Fruit fly (Drosophila melanogaster): ENCODE measurements around the gene Cyp4e3.
A peak's percentile ranks its signal among the peaks of the same experiment; 100 is the strongest.

Cyp4e3 gene

DNA sequence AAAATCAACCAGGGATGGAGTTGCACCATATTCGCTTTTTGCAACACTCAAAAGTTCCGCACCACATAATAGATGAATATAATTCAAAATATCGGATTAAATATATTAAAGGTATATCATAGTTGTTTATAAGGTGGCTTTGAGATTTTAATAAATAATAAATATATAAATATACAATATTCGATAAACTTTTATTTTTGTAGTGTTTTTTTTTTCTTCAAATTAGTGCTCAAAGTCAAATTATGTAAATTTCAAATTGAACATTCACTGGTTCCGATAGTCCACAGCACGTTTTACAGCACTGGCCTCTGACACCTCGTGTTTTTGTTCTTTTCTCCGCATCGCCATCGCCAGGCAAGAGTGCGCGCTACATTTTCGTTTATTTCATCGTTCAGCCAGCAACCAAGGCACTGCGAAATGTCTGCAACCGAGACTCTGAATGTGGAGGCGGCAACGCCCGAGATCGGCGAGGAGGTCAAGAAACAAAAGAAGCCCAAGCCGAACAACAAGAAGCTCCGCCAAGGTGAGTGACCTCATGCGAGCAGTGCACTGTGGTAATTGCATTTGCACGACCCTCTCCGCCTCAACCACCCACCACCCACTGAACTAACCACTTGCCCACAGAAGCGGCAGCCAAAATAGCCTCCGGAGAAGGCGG is 13.5 kb upstream of the Cyp4e3 start, which contains the start of the genes Taf11 and und:
Taf11 (minus strand) TSS at position 51 of the 658 bp plus-strand sequence.
und (plus strand) TSS at position 158 of the 658 bp plus-strand sequence.
- TF ChIP-seq CG17801 (GFP tag; optimal IDR thresholded peaks at IDR 0.05; ENCODE audit: partially characterized antibody): peak; percentile 57

dm6 chr2L:9758856-9759255 is 9.0 kb upstream of the Cyp4e3 start:
- no peak for TF ChIP-seq CG17801 (GFP tag; optimal IDR thresholded peaks at IDR 0.05; ENCODE audit: partially characterized antibody)

DNA sequence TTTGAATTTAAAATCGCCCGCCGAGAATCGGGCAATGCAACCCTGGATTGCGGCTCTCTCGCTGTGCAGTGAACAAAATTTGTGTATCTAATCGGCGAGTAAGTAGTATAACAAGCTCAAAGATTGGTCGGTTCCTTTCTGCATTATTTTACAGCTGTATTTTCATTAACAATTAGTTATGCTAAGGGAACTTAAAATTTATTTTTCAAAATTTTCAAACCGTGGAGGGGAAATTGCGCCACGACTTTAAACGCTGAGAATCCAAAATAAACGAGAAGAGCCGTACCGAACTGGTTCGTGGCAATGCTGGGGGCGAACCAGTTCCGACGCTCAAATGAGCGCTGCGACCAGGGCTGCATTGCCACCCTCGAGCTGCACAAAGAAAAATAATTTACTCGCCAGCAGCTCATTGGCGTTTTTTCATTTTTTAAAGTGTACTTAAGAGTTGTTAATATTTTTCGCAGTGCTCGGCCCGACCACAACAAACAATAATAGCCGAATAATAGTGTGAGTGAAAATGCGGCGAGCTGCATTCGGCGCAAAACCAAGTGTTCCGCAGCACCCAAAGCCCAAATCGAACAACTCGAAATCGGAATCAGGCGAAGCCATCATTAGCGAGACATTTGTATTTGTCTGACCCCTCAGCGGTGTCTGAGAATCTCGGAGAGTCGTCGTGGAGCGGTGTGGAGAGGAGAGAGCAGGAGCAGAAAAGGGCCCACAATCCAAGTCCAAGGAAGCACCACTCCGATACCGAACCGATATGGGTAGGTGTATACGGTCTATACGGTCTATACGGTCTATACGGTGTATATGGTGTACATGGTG is 8.3 kb upstream of the Cyp4e3 start, which contains the start of gene zf30C:
zf30C (plus strand) TSS at position 353 of the 825 bp plus-strand sequence.
- peak; percentile 61 for TF ChIP-seq CG17801 (GFP tag; optimal IDR thresholded peaks at IDR 0.05; ENCODE audit: partially characterized antibody)

dm6 chr2L:9754817-9755216 is 4.9 kb upstream of the Cyp4e3 start:
- TF ChIP-seq CG17801 (GFP tag; optimal IDR thresholded peaks at IDR 0.05; ENCODE audit: partially characterized antibody): no peak

DNA sequence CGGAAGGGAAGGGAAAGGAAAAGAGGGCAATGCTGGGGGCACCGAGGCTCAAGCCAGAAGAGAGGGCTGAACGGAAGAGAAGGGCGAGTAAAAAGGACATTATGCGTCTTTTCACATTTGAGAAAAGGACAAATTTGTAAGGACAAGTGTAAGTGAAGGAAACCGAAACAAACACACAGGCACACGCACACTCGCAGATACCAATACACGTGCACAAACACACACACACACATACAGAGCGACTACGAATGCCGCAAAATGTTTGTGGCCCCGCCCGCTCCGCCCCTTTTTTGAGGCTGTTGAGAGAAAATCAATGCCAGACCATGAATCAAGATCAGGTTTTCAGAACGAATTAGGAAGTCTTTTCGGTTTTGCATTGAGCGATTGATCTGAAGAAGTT is 3.5 kb upstream of the Cyp4e3 start:
- TF ChIP-seq CG17801 (GFP tag; optimal IDR thresholded peaks at IDR 0.05; ENCODE audit: partially characterized antibody): no peak

- TF ChIP-seq CG17801 (GFP tag; optimal IDR thresholded peaks at IDR 0.05; ENCODE audit: partially characterized antibody): no peak
Measured at dm6 chr2L:9746236-9747225, 3.3 kb downstream of the Cyp4e3 start, which contains the start of gene Nckx30C. Nckx30C (minus strand) TSS chr2L:9746495.

DNA sequence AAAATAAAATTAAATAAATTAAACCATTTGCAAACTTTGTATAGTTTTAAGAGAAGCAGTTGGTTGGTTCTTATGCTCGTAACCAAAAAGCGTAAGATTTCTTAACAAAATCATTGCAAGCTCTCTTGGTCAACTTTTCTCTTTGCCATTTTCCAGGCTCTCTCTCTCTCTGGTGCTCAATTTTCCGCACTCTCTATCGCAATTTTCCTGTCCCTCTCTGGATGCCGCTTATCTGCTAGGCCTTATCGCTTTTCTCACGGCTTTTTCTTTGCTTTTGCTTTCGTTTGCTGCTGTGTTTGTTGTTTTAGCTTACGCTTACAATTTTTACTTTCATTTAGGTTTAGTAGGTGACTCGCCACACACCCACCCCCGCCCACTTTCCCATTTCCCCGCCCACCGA is 5.2 kb downstream of the Cyp4e3 start:
- no peak for TF ChIP-seq CG17801 (GFP tag; optimal IDR thresholded peaks at IDR 0.05; ENCODE audit: partially characterized antibody)

DNA sequence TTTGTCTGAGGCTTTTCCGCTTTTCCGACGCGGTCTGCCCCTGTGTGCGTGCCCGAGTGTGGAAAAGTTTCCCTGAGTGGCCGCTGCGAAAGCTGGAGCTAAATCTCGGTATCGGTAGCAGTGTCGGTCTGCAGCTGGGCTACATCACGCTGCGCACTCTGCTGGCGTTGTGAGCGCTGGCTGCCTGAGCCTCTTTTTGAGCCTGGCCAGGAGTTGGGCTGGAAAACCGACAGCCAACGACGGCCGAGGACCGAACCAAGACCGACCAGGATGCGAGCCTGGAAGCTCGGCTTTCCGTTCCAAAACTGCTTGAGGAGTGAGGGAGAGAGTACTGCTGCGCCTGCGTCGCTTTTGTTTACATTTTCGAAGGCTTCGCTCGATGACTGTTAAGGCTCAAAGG is 6.0 kb downstream of the Cyp4e3 start:
- TF ChIP-seq CG17801 (GFP tag; optimal IDR thresholded peaks at IDR 0.05; ENCODE audit: partially characterized antibody): no peak

DNA sequence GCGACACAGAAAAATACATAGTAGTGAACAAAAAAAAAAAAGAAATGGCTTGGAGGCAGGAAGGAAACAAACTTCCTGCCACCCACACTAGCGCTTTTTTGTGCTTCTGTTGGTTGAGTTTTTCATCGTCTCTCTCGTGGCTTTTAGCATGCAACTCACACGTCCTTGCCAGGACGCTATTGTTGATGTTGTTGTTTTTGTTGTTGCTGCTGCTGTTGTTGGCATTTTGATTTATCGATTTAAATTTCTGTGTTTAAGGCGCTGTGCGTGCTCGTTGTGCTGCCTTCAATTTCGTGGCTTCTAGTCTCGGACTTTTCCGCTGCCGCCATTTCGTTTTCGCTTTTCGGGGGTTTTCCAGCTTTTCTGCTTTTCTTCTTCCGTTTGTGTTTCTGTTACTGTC is 10.2 kb downstream of the Cyp4e3 start:
- no peak for TF ChIP-seq CG17801 (GFP tag; optimal IDR thresholded peaks at IDR 0.05; ENCODE audit: partially characterized antibody)

DNA sequence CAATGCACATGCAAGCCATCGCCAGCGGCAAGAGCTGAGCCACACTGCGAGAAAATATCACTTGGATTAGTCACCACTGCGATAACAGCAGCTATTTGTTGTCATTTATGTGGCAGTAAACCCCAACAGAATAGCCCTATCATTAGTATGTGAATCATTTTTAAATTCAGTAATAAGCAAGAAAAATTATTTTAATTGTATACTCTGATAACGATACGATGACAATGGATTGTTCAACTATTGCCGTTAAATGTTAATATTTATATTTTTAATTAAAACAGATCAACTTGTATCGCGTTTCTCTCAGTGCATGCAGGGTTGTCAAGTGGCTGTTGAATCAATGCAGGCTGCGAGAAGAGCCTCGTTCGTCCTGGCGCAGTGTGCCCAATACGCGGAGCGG is 12.1 kb downstream of the Cyp4e3 start:
- no peak for TF ChIP-seq CG17801 (GFP tag; optimal IDR thresholded peaks at IDR 0.05; ENCODE audit: partially characterized antibody)

DNA sequence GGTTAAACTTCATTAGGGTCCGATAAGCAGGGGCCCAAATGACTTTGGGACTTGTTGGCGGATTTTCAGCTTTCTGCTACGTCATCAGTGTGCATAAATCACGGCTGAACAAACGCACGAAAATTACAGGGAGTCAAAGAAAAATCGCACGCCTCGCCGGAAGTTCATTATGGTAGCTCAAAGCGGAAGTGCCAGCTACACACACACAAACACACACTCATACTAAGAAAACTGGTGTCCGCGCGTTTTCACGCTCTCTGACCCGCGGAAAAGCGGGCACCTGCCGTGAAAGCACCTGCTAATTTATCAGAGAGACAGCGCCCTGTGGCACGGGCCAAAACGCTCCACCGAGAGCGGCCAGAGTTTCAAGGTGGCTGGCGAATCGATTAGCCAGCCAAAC is 12.5 kb downstream of the Cyp4e3 start:
- TF ChIP-seq CG17801 (GFP tag; optimal IDR thresholded peaks at IDR 0.05; ENCODE audit: partially characterized antibody): no peak

- TF ChIP-seq CG17801 (GFP tag; optimal IDR thresholded peaks at IDR 0.05; ENCODE audit: partially characterized antibody): no peak
Measured at dm6 chr2L:9736000-9736695, 13.7 kb downstream of the Cyp4e3 start, which contains the start of gene CG13117. CG13117 (plus strand) TSS chr2L:9736645.

- TF ChIP-seq CG17801 (GFP tag; optimal IDR thresholded peaks at IDR 0.05; ENCODE audit: partially characterized antibody): no peak
Measured at dm6 chr2L:9734134-9734533, 15.7 kb downstream of the Cyp4e3 start.

DNA sequence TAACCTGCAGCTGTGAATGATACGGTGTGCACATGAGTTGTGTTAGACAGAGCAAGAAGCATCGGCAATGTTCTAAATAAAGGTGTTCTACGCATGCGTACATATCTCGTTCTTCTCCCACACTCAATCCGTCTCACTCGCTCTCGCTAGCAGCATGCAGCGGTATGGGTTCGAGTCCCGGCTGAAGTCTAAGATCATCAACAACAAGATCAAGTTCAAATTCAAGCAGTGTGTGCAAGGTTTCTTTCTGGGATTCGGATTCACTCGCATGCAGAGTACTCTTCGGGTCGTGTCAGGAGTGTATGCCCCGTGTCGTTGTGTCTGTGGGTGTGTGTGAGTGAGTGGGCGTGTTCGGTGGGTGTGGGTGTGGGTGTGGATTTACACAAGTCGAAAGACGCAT is 18.6 kb downstream of the Cyp4e3 start:
- no peak for TF ChIP-seq CG17801 (GFP tag; optimal IDR thresholded peaks at IDR 0.05; ENCODE audit: partially characterized antibody)
